Worm (Caenorhabditis elegans) whole organism, L2 larva: ENCODE results near the gene F54D11.4.
A peak's percentile ranks its signal among the peaks of the same experiment; 100 is the strongest.

Experiments used
- C34F6.9 ChIP-seq: fragments of 150-350 bp; optimal IDR thresholded peaks from 2 replicates; lab custom pipeline; 2014; ENCODE audit warnings: missing biosample characterization, missing genetic modification characterization
- F13H6.1 ChIP-seq: sonication (generic microtip); optimal IDR thresholded peaks from 2 replicates; lab custom pipeline; 2016; ENCODE audit warnings: missing genetic modification characterization, missing compliant biosample characterization
- R02D3.7 ChIP-seq: fragments of 150-350 bp; optimal IDR thresholded peaks from 2 replicates; lab custom pipeline; 2014; ENCODE audit warnings: missing biosample characterization, missing genetic modification characterization
- Y55F3AM.14 ChIP-seq: fragments of 200-800 bp; sonication (Bioruptor generic); optimal IDR thresholded peaks from 2 replicates; lab custom pipeline; 2018; ENCODE audit warnings: mild to moderate bottlenecking, missing genetic modification characterization, missing compliant biosample characterization
- ZK546.5 ChIP-seq: sonication (generic microtip); optimal IDR thresholded peaks from 2 replicates; lab custom pipeline; 2017; ENCODE audit warnings: missing biosample characterization, missing genetic modification characterization
- ama-1 ChIP-seq: fragments of 150-350 bp; optimal IDR thresholded peaks from 2 replicates; lab custom pipeline; 2018; ENCODE audit warnings: inconsistent platforms
- blmp-1 ChIP-seq: sonication (generic microtip); optimal IDR thresholded peaks from 2 replicates; lab custom pipeline; 2017; ENCODE audit warnings: missing genetic modification characterization, mild to moderate bottlenecking, missing compliant biosample characterization, antibody characterized with exemption, moderate library complexity; ENCODE audit not compliant: insufficient read depth
- ceh-16 ChIP-seq: fragments of 150-350 bp; optimal IDR thresholded peaks from 2 replicates; lab custom pipeline; 2014; ENCODE audit warnings: missing biosample characterization, missing genetic modification characterization
- ceh-82 ChIP-seq: fragments of 150-350 bp; optimal IDR thresholded peaks from 2 replicates; lab custom pipeline; 2014; ENCODE audit warnings: missing biosample characterization, missing genetic modification characterization
- crh-2 ChIP-seq: sonication (generic microtip); optimal IDR thresholded peaks from 2 replicates; lab custom pipeline; 2017; ENCODE audit warnings: missing biosample characterization, missing genetic modification characterization
- dmd-4 ChIP-seq: sonication (generic microtip); optimal IDR thresholded peaks from 2 replicates; lab custom pipeline; 2017; ENCODE audit warnings: missing biosample characterization, missing genetic modification characterization
- fos-1 ChIP-seq: fragments of 150-350 bp; optimal IDR thresholded peaks from 2 replicates; lab custom pipeline; 2014; ENCODE audit warnings: missing biosample characterization, missing genetic modification characterization
- lin-11 ChIP-seq: fragments of 150-350 bp; sonication (generic microtip); optimal IDR thresholded peaks from 2 replicates; lab custom pipeline; 2014; ENCODE audit warnings: missing biosample characterization, missing genetic modification characterization, inconsistent platforms, mixed read lengths
- lin-39 ChIP-seq: fragments of 150-350 bp; optimal IDR thresholded peaks from 2 replicates; lab custom pipeline; 2014; ENCODE audit warnings: missing biosample characterization, missing genetic modification reagents, missing genetic modification characterization
- lsy-2 ChIP-seq, 2 experiments: fragments of 150-350 bp in 1 of 2; sonication (generic microtip) in 1 of 2; optimal IDR thresholded peaks; 2 replicates each; lab custom pipeline; 2014 to 2017; ENCODE audit warnings: missing biosample characterization in 2 of 2, missing genetic modification characterization in 2 of 2
- mbf-1 ChIP-seq: sonication (generic microtip); optimal IDR thresholded peaks from 2 replicates; lab custom pipeline; 2017; ENCODE audit warnings: missing biosample characterization, missing genetic modification characterization
- nhr-10 ChIP-seq: sonication (generic microtip); optimal IDR thresholded peaks from 2 replicates; lab custom pipeline; 2017; ENCODE audit warnings: missing biosample characterization, missing genetic modification characterization
- nhr-11 ChIP-seq: fragments of 150-350 bp; optimal IDR thresholded peaks from 2 replicates; lab custom pipeline; 2014; ENCODE audit warnings: missing biosample characterization, missing genetic modification characterization
- nhr-12 ChIP-seq: fragments of 150-350 bp; optimal IDR thresholded peaks from 2 replicates; lab custom pipeline; 2014; ENCODE audit warnings: missing biosample characterization, missing genetic modification characterization
- nhr-129 ChIP-seq: fragments of 150-350 bp; optimal IDR thresholded peaks from 2 replicates; lab custom pipeline; 2014; ENCODE audit warnings: missing biosample characterization, missing genetic modification characterization
- nhr-21 ChIP-seq: fragments of 150-350 bp; optimal IDR thresholded peaks from 2 replicates; lab custom pipeline; 2014; ENCODE audit warnings: missing biosample characterization, missing genetic modification characterization
- nhr-23 ChIP-seq: fragments of 150-350 bp; optimal IDR thresholded peaks from 2 replicates; lab custom pipeline; 2014; ENCODE audit warnings: missing biosample characterization, missing genetic modification reagents, missing genetic modification characterization
- nhr-25 ChIP-seq: fragments of 150-350 bp; sonication (generic microtip); optimal IDR thresholded peaks from 3 replicates; lab custom pipeline; 2014; ENCODE audit warnings: missing biosample characterization, missing genetic modification characterization
- nhr-77 ChIP-seq: fragments of 150-350 bp; optimal IDR thresholded peaks from 2 replicates; lab custom pipeline; 2014; ENCODE audit warnings: missing biosample characterization, missing genetic modification characterization
- peb-1 ChIP-seq: fragments of 150-350 bp; optimal IDR thresholded peaks from 2 replicates; lab custom pipeline; 2014; ENCODE audit warnings: missing biosample characterization, missing genetic modification characterization
- sem-4 ChIP-seq: fragments of 150-350 bp; optimal IDR thresholded peaks from 2 replicates; lab custom pipeline; 2014; ENCODE audit warnings: missing biosample characterization, missing genetic modification reagents, missing genetic modification characterization
- sma-3 ChIP-seq: sonication (generic microtip); optimal IDR thresholded peaks from 2 replicates; lab custom pipeline; 2016; ENCODE audit warnings: missing genetic modification reagents, missing genetic modification characterization, missing compliant biosample characterization
- unc-62 ChIP-seq: fragments of 150-350 bp; optimal IDR thresholded peaks from 2 replicates; lab custom pipeline; 2014; ENCODE audit warnings: missing biosample characterization, missing genetic modification reagents, missing genetic modification characterization
- ztf-1 ChIP-seq: fragments of 200-800 bp; sonication (Bioruptor generic); conservative IDR thresholded peaks from 2 replicates; pipeline ENCODE4 v1.3.6; 2022; ENCODE audit warnings: missing genetic modification characterization, missing compliant biosample characterization
- ztf-11 ChIP-seq: sonication (generic microtip); optimal IDR thresholded peaks from 2 replicates; lab custom pipeline; 2017; ENCODE audit warnings: missing biosample characterization, missing genetic modification characterization
- ztf-4 ChIP-seq: fragments of 150-350 bp; optimal IDR thresholded peaks from 2 replicates; lab custom pipeline; 2014; ENCODE audit warnings: missing biosample characterization, missing genetic modification characterization

F54D11.4 gene

DNA sequence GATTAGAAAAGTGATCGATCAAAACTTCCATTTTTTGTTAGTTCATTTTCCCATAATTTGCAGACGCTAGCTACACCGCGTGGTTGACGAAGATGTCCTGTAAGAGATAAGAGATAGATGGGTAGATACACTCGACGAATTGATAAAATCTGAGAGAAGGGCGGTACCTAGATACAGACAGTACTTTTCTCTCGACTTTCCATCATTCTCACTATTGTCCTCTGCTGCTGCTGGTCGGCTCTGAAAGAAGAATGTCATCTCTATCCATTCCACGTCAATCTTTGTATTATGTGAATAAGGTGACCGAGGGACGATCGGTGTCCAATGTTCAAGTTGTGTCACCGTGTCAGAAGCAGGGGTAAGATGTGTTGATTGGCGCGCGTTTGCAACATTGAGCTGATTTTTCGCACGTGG lies 12.6 kb downstream of the F54D11.4 start, which contains the start of gene pmt-2 (continued):
- no peak for TF ChIP-seq C34F6.9
- no peak for TF ChIP-seq lin-11
- TF ChIP-seq nhr-10: no peak
- peak; percentile 61 for TF ChIP-seq nhr-23 (tag; lab: Kevin White, UChicago)
- TF ChIP-seq ZK546.5 (tag; lab: Kevin White, UChicago): no peak
- peak; percentile 36 for TF ChIP-seq fos-1 (tag; lab: Kevin White, UChicago)
- no peak for TF ChIP-seq ztf-4

DNA sequence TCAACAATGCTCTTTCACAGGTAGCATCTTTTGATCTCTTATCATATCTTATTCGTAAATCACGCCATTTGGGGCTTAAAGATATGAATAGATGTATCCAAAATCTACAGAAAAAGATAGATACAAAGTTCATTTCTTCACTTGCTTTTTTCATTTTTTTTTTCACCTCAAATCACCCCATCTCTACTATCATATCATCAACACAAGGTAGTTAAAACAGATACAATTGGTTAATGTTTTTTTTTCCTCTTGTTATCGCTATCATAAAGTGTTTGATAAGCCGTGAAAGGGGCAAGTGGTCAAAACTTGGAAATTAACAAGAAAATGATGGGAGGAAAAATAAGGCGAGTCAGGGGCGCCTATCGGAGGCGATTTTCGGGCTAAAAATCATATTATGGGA lies 14.3 kb downstream of the F54D11.4 start:
- TF ChIP-seq fos-1 (tag; lab: Kevin White, UChicago) (peak; percentile 64), ama-1 (lab: Kevin White, UChicago) (no peak)

DNA sequence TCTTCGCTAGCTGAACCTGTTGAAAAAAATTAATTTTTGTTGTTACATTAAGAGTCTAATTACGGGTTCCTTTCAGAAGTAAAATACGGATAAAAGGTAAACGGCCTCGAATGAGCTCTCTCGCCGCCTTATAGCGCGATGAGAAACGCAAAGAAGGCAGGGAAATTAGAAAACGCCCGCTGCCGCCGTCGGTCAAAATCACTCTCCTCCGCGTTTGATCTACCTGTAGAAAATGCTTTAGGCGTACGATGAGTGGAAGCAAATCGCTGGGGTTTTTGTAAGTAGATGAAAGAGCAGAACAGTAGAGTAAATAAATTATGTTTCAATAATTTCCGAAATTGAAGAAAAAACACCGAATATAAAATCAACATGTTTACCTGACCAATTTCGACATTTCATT lies 21.2 kb downstream of the F54D11.4 start:
- TF ChIP-seq ztf-11 (tag; lab: Kevin White, UChicago) (no peak), ama-1 (lab: Kevin White, UChicago) (no peak), nhr-77 (tag; lab: Kevin White, UChicago) (no peak), nhr-21 (tag; lab: Kevin White, UChicago) (no peak), ceh-82 (no peak), blmp-1 (no peak), dmd-4 (tag; lab: Kevin White, UChicago) (no peak), nhr-10 (no peak), crh-2 (no peak), peb-1 (tag; lab: Kevin White, UChicago) (no peak), nhr-11 (tag; lab: Kevin White, UChicago) (no peak), ZK546.5 (tag; lab: Kevin White, UChicago) (no peak), sma-3 (GFP tag; lab: Kevin White, UChicago) (no peak), ztf-4 (no peak), lin-39 (tag; lab: Kevin White, UChicago) (no peak), R02D3.7 (tag; lab: Kevin White, UChicago) (no peak), lin-11 (no peak), ceh-16 (no peak)

DNA sequence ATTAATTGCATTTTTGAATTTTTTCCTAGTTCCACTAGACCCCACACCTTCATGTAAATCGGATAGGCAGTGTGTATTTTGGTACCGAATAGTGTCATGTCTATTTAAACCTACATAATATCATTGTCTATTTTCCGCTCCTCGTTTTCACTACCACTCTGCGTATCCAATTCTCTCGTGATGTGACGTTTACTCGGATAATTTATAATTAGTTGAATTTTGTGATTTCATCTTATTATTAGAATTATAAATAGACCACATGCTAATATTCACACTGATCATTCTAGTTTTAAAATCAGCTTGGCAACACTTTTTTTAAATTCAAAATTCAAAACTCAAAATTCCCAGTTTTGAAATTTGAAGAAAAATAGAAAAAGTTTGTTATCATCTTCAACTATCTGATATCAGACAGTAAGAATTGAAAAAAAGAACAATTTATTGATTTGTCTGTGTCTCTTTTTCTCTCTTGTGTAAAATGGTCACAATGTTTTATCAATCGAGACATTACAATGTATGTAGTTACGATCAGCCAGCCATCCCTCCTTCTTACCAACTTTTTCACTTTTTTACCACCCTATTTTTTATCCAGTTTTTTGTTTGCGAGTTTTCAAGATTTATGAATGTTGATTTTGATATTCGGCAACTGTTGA lies 24.7 kb downstream of the F54D11.4 start:
- no peak for TF ChIP-seq nhr-12 (tag; lab: Kevin White, UChicago)
- TF ChIP-seq fos-1 (tag; lab: Kevin White, UChicago): peak; percentile 52
- TF ChIP-seq nhr-25 (tag; lab: Kevin White, UChicago): peak; percentile 23
- TF ChIP-seq, all 48 proteins: peak for 2

DNA sequence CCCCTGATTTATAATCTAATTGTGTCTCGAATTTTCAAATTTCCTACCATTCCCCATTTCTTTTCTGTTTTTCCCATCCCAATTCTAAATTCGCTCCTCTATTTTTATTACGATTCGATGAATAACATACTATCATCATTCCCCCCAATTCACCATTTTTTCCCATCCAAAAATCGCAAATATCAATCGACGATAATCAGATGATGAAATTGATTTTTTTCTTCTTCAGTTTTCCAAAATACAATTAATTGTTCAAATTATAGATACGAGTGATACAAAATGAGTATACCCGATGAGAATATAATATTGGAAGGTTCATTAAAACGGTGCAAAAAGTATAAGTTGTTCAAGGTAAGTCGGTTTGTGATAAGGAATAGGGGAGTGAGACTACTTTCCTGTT lies 26.7 kb downstream of the F54D11.4 start, which contains the start of gene soc-1:
Gene soc-1 (plus strand): TSS at position 262 of the 400 bp plus-strand sequence.
- TF ChIP-seq F13H6.1 (tag; lab: Kevin White, UChicago): no peak
- no peak for TF ChIP-seq sma-3 (GFP tag; lab: Kevin White, UChicago)
- TF ChIP-seq nhr-129 (tag; lab: Kevin White, UChicago): peak; percentile 69
- no peak for TF ChIP-seq mbf-1 (tag; lab: Kevin White, UChicago)
- TF ChIP-seq ztf-1: no peak
- TF ChIP-seq peb-1 (tag; lab: Kevin White, UChicago): no peak
- TF ChIP-seq ceh-16: no peak
- no peak for TF ChIP-seq unc-62 (GFP tag; lab: Kevin White, UChicago)
- TF ChIP-seq lsy-2 (tag; optimal IDR thresholded peaks at IDR 0.05; lab: Kevin White, UChicago): no peak

DNA sequence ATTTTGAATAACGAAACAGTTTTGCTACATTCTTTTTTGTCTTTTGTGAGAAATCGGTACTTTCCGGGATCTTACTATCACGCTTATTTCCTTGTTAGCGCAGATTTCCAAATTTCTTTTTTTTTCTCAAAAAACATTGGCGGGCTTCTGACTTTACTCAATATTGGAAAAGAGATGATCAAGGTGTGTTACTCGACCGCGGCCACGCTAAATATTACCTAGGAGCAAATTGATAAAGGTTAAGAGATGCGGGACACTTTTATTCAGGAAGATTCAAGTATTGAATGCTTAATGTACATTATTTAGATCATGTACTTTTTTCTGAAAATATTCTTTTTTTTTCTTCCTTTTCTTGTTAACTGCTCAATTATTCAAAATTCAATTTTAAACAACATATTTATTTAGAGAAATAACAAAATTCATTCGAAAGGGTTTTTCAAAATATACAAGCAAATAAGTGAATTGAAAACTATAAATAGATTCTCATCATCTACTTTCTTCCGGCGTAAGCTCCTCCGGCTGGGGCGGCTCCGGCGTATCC lies 31.4 kb downstream of the F54D11.4 start:
- TF ChIP-seq sem-4 (tag; lab: Kevin White, UChicago): peak; percentile 26
- TF ChIP-seq nhr-21 (tag; lab: Kevin White, UChicago): peak; percentile 19
- peak; percentile 63 for TF ChIP-seq nhr-25 (tag; lab: Kevin White, UChicago)
- TF ChIP-seq nhr-11 (tag; lab: Kevin White, UChicago): peak; percentile 17
- no peak for TF ChIP-seq lin-11
- no peak for TF ChIP-seq crh-2
- peak; percentile 47 for TF ChIP-seq Y55F3AM.14 (GFP tag; lab: Kevin White, UChicago)
- TF ChIP-seq ama-1 (lab: Kevin White, UChicago): peak; percentile 79
